Worm (Caenorhabditis elegans) whole organism, mixed stage, embryonic: Measurements from ENCODE around the gene M79.2.

Experiments
- bed-3 ChIP-seq: fragments of 200-800 bp; sonication (Bioruptor generic); optimal IDR thresholded peaks from 3 replicates; lab custom pipeline; 2018; ENCODE audit warnings: mild to moderate bottlenecking, missing genetic modification characterization, moderate library complexity, missing compliant biosample characterization
- nhr-12 ChIP-seq: fragments of 150-350 bp; optimal IDR thresholded peaks from 2 replicates; lab custom pipeline; 2014; ENCODE audit warnings: missing biosample characterization, missing genetic modification characterization
- nhr-237 ChIP-seq: fragments of 150-350 bp; optimal IDR thresholded peaks from 2 replicates; lab custom pipeline; 2014; ENCODE audit warnings: missing biosample characterization, missing genetic modification characterization
- pha-4 ChIP-seq: fragments of 150-350 bp; optimal IDR thresholded peaks from 2 replicates; lab custom pipeline; 2018; ENCODE audit warnings: missing biosample characterization, missing genetic modification reagents, missing genetic modification characterization
- unc-62 ChIP-seq: fragments of 150-350 bp; optimal IDR thresholded peaks from 2 replicates; lab custom pipeline; 2014; ENCODE audit warnings: missing biosample characterization, missing genetic modification reagents, missing genetic modification characterization
- ztf-11 ChIP-seq: fragments of 150-350 bp; optimal IDR thresholded peaks from 2 replicates; lab custom pipeline; 2014; ENCODE audit warnings: missing biosample characterization, missing genetic modification characterization

DNA sequence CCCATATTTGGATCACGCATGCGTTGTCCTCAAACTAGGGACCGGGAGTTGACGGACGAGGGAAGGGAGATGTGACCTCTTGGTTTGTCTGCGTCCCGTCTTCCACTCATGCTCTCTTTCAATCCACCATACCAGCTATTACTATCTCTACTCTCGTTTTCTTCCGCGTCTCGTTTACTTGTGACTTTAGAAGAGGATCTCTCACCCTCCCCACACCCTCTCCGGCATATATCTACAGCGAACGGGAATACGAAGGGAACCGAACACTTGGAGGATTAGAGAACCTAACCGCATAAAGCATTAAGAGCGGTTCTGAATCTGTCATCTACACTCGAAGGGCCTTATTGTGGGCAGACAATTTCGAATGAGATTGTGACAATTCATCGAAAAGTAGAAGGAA is 5.5 kb downstream of the M79.2 start:
- TF ChIP-seq nhr-12 (tag; lab: Kevin White, UChicago), result no peak
- TF ChIP-seq pha-4, result no peak
- TF ChIP-seq nhr-237 (tag; lab: Kevin White, UChicago), result no peak
- TF ChIP-seq ztf-11, result no peak
- TF ChIP-seq unc-62 (GFP tag; lab: Kevin White, UChicago), result no peak
- no peak for TF ChIP-seq bed-3
